Fruit fly (Drosophila melanogaster) whole organism, prepupa: ENCODE data around the gene hook.

ENCODE experiments used
- CG10631 ChIP-seq: fragments of 200-800 bp; sonication (Bioruptor generic); optimal IDR thresholded peaks from 2 replicates; lab custom pipeline; 2016; ENCODE audit warnings: missing biosample characterization, missing genetic modification characterization
- CG10669 ChIP-seq: fragments of 200-800 bp; sonication (Bioruptor generic); optimal IDR thresholded peaks from 3 replicates; lab custom pipeline; 2018; ENCODE audit warnings: missing biosample characterization, mild to moderate bottlenecking, missing genetic modification characterization, moderate library complexity
- CG11762 ChIP-seq: fragments of 200-800 bp; sonication (Bioruptor generic); optimal IDR thresholded peaks from 3 replicates; lab custom pipeline; 2016; ENCODE audit warnings: missing biosample characterization, missing genetic modification characterization; ENCODE audit not compliant: insufficient read depth
- CG15336 ChIP-seq: fragments of 200-800 bp; sonication (Bioruptor generic); IDR thresholded peaks from 2 replicates; pipeline ENCODE4 v1.3.6; 2022; ENCODE audit warnings: missing biosample characterization, missing genetic modification characterization
- CG16779 ChIP-seq: fragments of 200-800 bp; sonication (Bioruptor generic); optimal IDR thresholded peaks from 3 replicates; lab custom pipeline; 2017; ENCODE audit warnings: missing biosample characterization, mild to moderate bottlenecking, missing genetic modification characterization
- CG3032 ChIP-seq: fragments of 200-800 bp; optimal IDR thresholded peaks from 2 replicates; lab custom pipeline; 2019; ENCODE audit warnings: missing biosample characterization, mild to moderate bottlenecking, missing genetic modification characterization, moderate library complexity
- CG32006 ChIP-seq: fragments of 200-800 bp; sonication (Bioruptor generic); optimal IDR thresholded peaks from 3 replicates; lab custom pipeline; 2017; ENCODE audit warnings: missing biosample characterization, mild to moderate bottlenecking, missing genetic modification characterization
- CG34406 ChIP-seq: fragments of 200-800 bp; sonication (Bioruptor generic); optimal IDR thresholded peaks from 3 replicates; lab custom pipeline; 2016; ENCODE audit warnings: missing biosample characterization, missing genetic modification characterization
- CG3919 ChIP-seq: fragments of 200-800 bp; sonication (Bioruptor generic); optimal IDR thresholded peaks from 3 replicates; lab custom pipeline; 2016; ENCODE audit warnings: missing biosample characterization, missing genetic modification characterization
- CG6163 ChIP-seq: fragments of 200-800 bp; sonication (Bioruptor generic); IDR thresholded peaks from 3 replicates; pipeline ENCODE4 v1.3.6; 2022; ENCODE audit warnings: missing biosample characterization, missing genetic modification characterization
- CG6276 ChIP-seq: fragments of 200-800 bp; sonication (Bioruptor generic); optimal IDR thresholded peaks from 2 replicates; lab custom pipeline; 2017; ENCODE audit warnings: missing biosample characterization, mild to moderate bottlenecking, missing genetic modification characterization
- CG6792 ChIP-seq: fragments of 200-800 bp; sonication (Bioruptor generic); optimal IDR thresholded peaks from 3 replicates; lab custom pipeline; 2016; ENCODE audit warnings: missing biosample characterization, missing genetic modification characterization
- CG6808 ChIP-seq: fragments of 200-800 bp; sonication (Bioruptor generic); optimal IDR thresholded peaks from 3 replicates; lab custom pipeline; 2017; ENCODE audit warnings: missing biosample characterization, missing genetic modification characterization, mild to moderate bottlenecking, moderate library complexity, missing genetic modification reagents
- CG6854 ChIP-seq: fragments of 200-800 bp; sonication (Bioruptor generic); optimal IDR thresholded peaks from 2 replicates; lab custom pipeline; 2017; ENCODE audit warnings: missing biosample characterization, mild to moderate bottlenecking, missing genetic modification characterization
- CG7368 ChIP-seq: fragments of 200-800 bp; sonication (Bioruptor generic); optimal IDR thresholded peaks from 3 replicates; lab custom pipeline; 2016; ENCODE audit warnings: missing biosample characterization, missing genetic modification characterization
- CG8119 ChIP-seq: fragments of 200-800 bp; sonication (Bioruptor generic); IDR thresholded peaks from 3 replicates; pipeline ENCODE4 v1.3.6; 2022; ENCODE audit warnings: missing biosample characterization, missing genetic modification characterization
- CG8632 ChIP-seq: fragments of 200-800 bp; sonication (Bioruptor generic); optimal IDR thresholded peaks from 3 replicates; lab custom pipeline; 2016; ENCODE audit warnings: missing biosample characterization, missing genetic modification characterization
- CG9139 ChIP-seq: fragments of 200-800 bp; sonication (Bioruptor generic); optimal IDR thresholded peaks from 3 replicates; lab custom pipeline; 2017; ENCODE audit warnings: missing biosample characterization, mild to moderate bottlenecking, missing genetic modification characterization
- Eip78C ChIP-seq: fragments of 200-800 bp; sonication (Bioruptor generic); peaks from one replicate; lab custom pipeline; 2016; ENCODE audit warnings: missing biosample characterization, missing genetic modification characterization
- Eip93F ChIP-seq: fragments of 200-800 bp; sonication (Bioruptor generic); optimal IDR thresholded peaks from 2 replicates; lab custom pipeline; 2016; ENCODE audit warnings: missing biosample characterization, mild to moderate bottlenecking, missing genetic modification characterization
- Ets21C ChIP-seq: fragments of 200-800 bp; sonication (Bioruptor generic); optimal IDR thresholded peaks from 3 replicates; lab custom pipeline; 2016; ENCODE audit warnings: missing biosample characterization, missing genetic modification characterization
- Ets96B ChIP-seq: fragments of 200-800 bp; optimal IDR thresholded peaks from 2 replicates; lab custom pipeline; 2019; ENCODE audit warnings: missing biosample characterization, mild to moderate bottlenecking, missing genetic modification characterization, moderate library complexity
- Gug ChIP-seq: fragments of 200-800 bp; sonication (Bioruptor generic); IDR thresholded peaks from 2 replicates; pipeline ENCODE4 v1.3.6; 2022; ENCODE audit warnings: missing biosample characterization, missing genetic modification characterization
- Hr38 ChIP-seq: sonication (Bioruptor generic); optimal IDR thresholded peaks from 2 replicates; lab custom pipeline; 2016; ENCODE audit warnings: missing biosample characterization, missing genetic modification characterization
- Hr4 ChIP-seq: fragments of 200-800 bp; sonication (Bioruptor generic); optimal IDR thresholded peaks from 3 replicates; lab custom pipeline; 2016; ENCODE audit warnings: missing biosample characterization, missing genetic modification characterization
- Lpt ChIP-seq: fragments of 200-800 bp; sonication (Bioruptor generic); optimal IDR thresholded peaks from 3 replicates; lab custom pipeline; 2016; ENCODE audit warnings: missing biosample characterization, missing genetic modification characterization
- Met ChIP-seq: fragments of 200-800 bp; sonication (Bioruptor generic); optimal IDR thresholded peaks from 3 replicates; lab custom pipeline; 2016; ENCODE audit warnings: missing biosample characterization, missing genetic modification characterization
- OdsH ChIP-seq: fragments of 200-800 bp; sonication (Bioruptor generic); optimal IDR thresholded peaks from 3 replicates; lab custom pipeline; 2016; ENCODE audit warnings: missing biosample characterization, missing genetic modification characterization
- Sox102F ChIP-seq: fragments of 200-800 bp; sonication (Bioruptor generic); optimal IDR thresholded peaks from 2 replicates; lab custom pipeline; 2016; ENCODE audit warnings: missing biosample characterization, mild to moderate bottlenecking, missing genetic modification characterization
- Sox14 ChIP-seq: fragments of 200-800 bp; sonication (Bioruptor generic); optimal IDR thresholded peaks from 3 replicates; lab custom pipeline; 2016; ENCODE audit warnings: missing biosample characterization, missing genetic modification characterization
- achi ChIP-seq: fragments of 200-800 bp; sonication (Bioruptor generic); optimal IDR thresholded peaks from 3 replicates; lab custom pipeline; 2016; ENCODE audit warnings: missing biosample characterization, missing genetic modification characterization
- acj6 ChIP-seq: fragments of 200-800 bp; sonication (Bioruptor generic); optimal IDR thresholded peaks from 3 replicates; lab custom pipeline; 2016; ENCODE audit warnings: missing biosample characterization, missing genetic modification characterization
- cyc ChIP-seq: fragments of 200-800 bp; sonication (Bioruptor generic); optimal IDR thresholded peaks from 3 replicates; lab custom pipeline; 2016; ENCODE audit warnings: missing biosample characterization, missing genetic modification characterization
- dac ChIP-seq: fragments of 200-800 bp; sonication (Bioruptor generic); optimal IDR thresholded peaks from 2 replicates; lab custom pipeline; 2017; ENCODE audit warnings: missing biosample characterization, mild to moderate bottlenecking, missing genetic modification characterization
- dsx ChIP-seq: fragments of 200-800 bp; optimal IDR thresholded peaks from 3 replicates; lab custom pipeline; 2019; ENCODE audit warnings: missing biosample characterization, mild to moderate bottlenecking, missing genetic modification characterization, moderate library complexity; ENCODE audit not compliant: poor library complexity, severe bottlenecking
- eg ChIP-seq: fragments of 200-800 bp; sonication (Bioruptor generic); IDR thresholded peaks from 3 replicates; pipeline ENCODE4 v1.3.6; 2022; ENCODE audit warnings: missing biosample characterization, missing genetic modification characterization
- esn ChIP-seq: fragments of 200-800 bp; sonication (Bioruptor generic); optimal IDR thresholded peaks from 2 replicates; lab custom pipeline; 2016; ENCODE audit warnings: missing biosample characterization, mild to moderate bottlenecking, missing genetic modification characterization, moderate library complexity
- fd59A ChIP-seq: fragments of 200-800 bp; sonication (Bioruptor generic); optimal IDR thresholded peaks from 2 replicates; lab custom pipeline; 2017; ENCODE audit warnings: missing biosample characterization, mild to moderate bottlenecking, missing genetic modification characterization, missing genetic modification reagents
- fkh ChIP-seq: fragments of 200-800 bp; sonication (Bioruptor generic); optimal IDR thresholded peaks from 3 replicates; lab custom pipeline; 2017; ENCODE audit warnings: missing biosample characterization, mild to moderate bottlenecking, missing genetic modification characterization, moderate library complexity
- lz ChIP-seq: fragments of 200-800 bp; sonication (Bioruptor generic); optimal IDR thresholded peaks from 3 replicates; lab custom pipeline; 2016; ENCODE audit warnings: missing biosample characterization, missing genetic modification characterization
- net ChIP-seq: fragments of 200-800 bp; sonication (Bioruptor generic); optimal IDR thresholded peaks from 3 replicates; lab custom pipeline; 2016; ENCODE audit warnings: missing biosample characterization, missing genetic modification characterization
- salr ChIP-seq, 2 experiments: fragments of 200-800 bp; sonication (Bioruptor generic); optimal IDR thresholded peaks; 3 replicates each; lab custom pipeline; 2016 to 2018; ENCODE audit warnings: missing biosample characterization in 2 of 2, missing genetic modification characterization in 2 of 2, mild to moderate bottlenecking in 1 of 2
- spab ChIP-seq: fragments of 200-800 bp; sonication (Bioruptor generic); optimal IDR thresholded peaks from 2 replicates; lab custom pipeline; 2017; ENCODE audit warnings: missing biosample characterization, mild to moderate bottlenecking, missing genetic modification characterization, missing genetic modification reagents
- ss ChIP-seq, 2 experiments: fragments of 200-800 bp; sonication (Bioruptor generic); optimal IDR thresholded peaks; 2 replicates in 1 of 2; 3 replicates in 1 of 2; lab custom pipeline; 2017 to 2018; ENCODE audit warnings: mild to moderate bottlenecking in 2 of 2, missing biosample characterization in 2 of 2, missing genetic modification characterization in 2 of 2, moderate library complexity in 1 of 2
- svp ChIP-seq: fragments of 200-800 bp; sonication (Bioruptor generic); peaks from one replicate; lab custom pipeline; 2016; ENCODE audit warnings: missing biosample characterization, missing genetic modification characterization
- topi ChIP-seq: fragments of 200-800 bp; sonication (Bioruptor generic); optimal IDR thresholded peaks from 3 replicates; lab custom pipeline; 2016; ENCODE audit warnings: missing biosample characterization, missing genetic modification characterization
- vri ChIP-seq: fragments of 200-800 bp; sonication (Bioruptor generic); optimal IDR thresholded peaks from 3 replicates; lab custom pipeline; 2016; ENCODE audit warnings: missing biosample characterization, mild to moderate bottlenecking, missing genetic modification characterization

The hook gene

dm6 chr2L:19009130-19009529 lies 24.2 kb downstream of the hook start, which contains the start of gene RpL30 (continued):
- TF ChIP-seq Sox14 (peak; percentile 81), vri (peak; percentile 83), dac (GFP tag; lab: Kevin White, UChicago) (peak; percentile 60), dsx (GFP tag; lab: Kevin White, UChicago) (peak; percentile 72), Eip93F (GFP tag; lab: Kevin White, UChicago) (no peak), CG6163 (peak; percentile 91), Ets21C (peak; percentile 31), CG8119 (GFP tag; lab: Robert Waterston, UW) (0 out of 3 replicates have a peak, but pooled peaks have one; percentile 44)

DNA sequence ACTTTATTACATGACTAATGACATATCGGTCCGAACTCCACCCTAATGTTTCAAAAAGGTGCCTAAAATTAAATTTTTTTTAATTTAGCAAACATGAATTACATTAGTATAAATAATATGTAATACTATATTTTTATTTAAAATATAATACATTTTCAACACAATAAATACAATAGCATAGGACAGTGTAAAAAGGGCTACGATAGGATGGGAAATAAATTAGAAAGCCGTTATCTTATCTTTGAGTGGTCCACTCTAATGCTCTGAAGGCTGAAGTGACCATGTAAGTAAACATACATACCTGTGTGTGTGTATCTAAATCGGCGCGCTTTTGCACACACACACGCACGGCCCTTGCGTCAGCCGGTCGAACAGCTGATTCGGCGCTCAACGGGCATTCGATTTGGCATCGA lies 30.3 kb downstream of the hook start, which contains the start of gene CG31793:
Gene CG31793, plus strand, starts transcription at position 409 of the 413 bp plus-strand sequence.
- TF ChIP-seq salr (GFP tag; optimal IDR thresholded peaks at IDR 0.05; lab: Kevin White, UChicago) (no peak), CG10631 (GFP tag; lab: Kevin White, UChicago) (peak; percentile 49), Hr38 (GFP tag; lab: Kevin White, UChicago) (no peak), fd59A (GFP tag; lab: Kevin White, UChicago) (no peak), vri (peak; percentile 58), topi (peak; percentile 34), CG8632 (GFP tag; lab: Kevin White, UChicago) (peak; percentile 42), CG6854 (GFP tag; lab: Kevin White, UChicago) (no peak), achi (peak; percentile 68), fkh (GFP tag; lab: Kevin White, UChicago) (peak; percentile 76), CG8119 (GFP tag; lab: Robert Waterston, UW) (peak; percentile 80), Eip78C (GFP tag; lab: Kevin White, UChicago) (peak; percentile 88), CG3032 (tag; lab: Kevin White, UChicago) (peak; percentile 54), CG6792 (GFP tag; lab: Kevin White, UChicago) (peak; percentile 42), CG7368 (GFP tag; lab: Kevin White, UChicago) (no peak), Lpt (GFP tag; lab: Kevin White, UChicago) (peak; percentile 28), Gug (GFP tag; lab: Robert Waterston, UW) (peak; percentile 52; the same call in 1 of the 2 replicates), Sox102F (GFP tag; lab: Kevin White, UChicago) (no peak), CG6276 (GFP tag; lab: Kevin White, UChicago) (peak; percentile 76), OdsH (GFP tag; lab: Kevin White, UChicago) (peak; percentile 61), spab (GFP tag; lab: Kevin White, UChicago) (peak; percentile 24), dsx (GFP tag; lab: Kevin White, UChicago) (peak; percentile 63), CG9139 (GFP tag; lab: Kevin White, UChicago) (peak; percentile 45), CG11762 (GFP tag; lab: Kevin White, UChicago) (peak; percentile 44), CG34406 (GFP tag; lab: Kevin White, UChicago) (peak; percentile 57), ss (GFP tag; optimal IDR thresholded peaks at IDR 0.05; lab: Kevin White, UChicago) (peak in 1 of 2 experiments; percentile 35), esn (GFP tag; lab: Kevin White, UChicago) (peak; percentile 57), CG10669 (GFP tag; lab: Kevin White, UChicago) (peak; percentile 35), Ets96B (peak; percentile 60), eg (peak; percentile 79), CG32006 (peak; percentile 53), dac (GFP tag; lab: Kevin White, UChicago) (no peak), lz (GFP tag; lab: Kevin White, UChicago) (peak; percentile 26), Hr4 (GFP tag; lab: Kevin White, UChicago) (peak; percentile 36), CG6808 (GFP tag; lab: Kevin White, UChicago) (peak; percentile 40), CG3919 (GFP tag; lab: Kevin White, UChicago) (peak; percentile 63), cyc (GFP tag; lab: Kevin White, UChicago) (no peak), net (GFP tag; lab: Kevin White, UChicago) (peak; percentile 63), Met (peak; percentile 45), acj6 (GFP tag; lab: Kevin White, UChicago) (peak; percentile 43), CG15336 (GFP tag; lab: Robert Waterston, UW) (peak; percentile 82), svp (no peak), CG16779 (tag; lab: Kevin White, UChicago) (peak; percentile 22)
